Fruit fly (Drosophila melanogaster): ENCODE data around the gene CG9514.

The CG9514 gene

DNA sequence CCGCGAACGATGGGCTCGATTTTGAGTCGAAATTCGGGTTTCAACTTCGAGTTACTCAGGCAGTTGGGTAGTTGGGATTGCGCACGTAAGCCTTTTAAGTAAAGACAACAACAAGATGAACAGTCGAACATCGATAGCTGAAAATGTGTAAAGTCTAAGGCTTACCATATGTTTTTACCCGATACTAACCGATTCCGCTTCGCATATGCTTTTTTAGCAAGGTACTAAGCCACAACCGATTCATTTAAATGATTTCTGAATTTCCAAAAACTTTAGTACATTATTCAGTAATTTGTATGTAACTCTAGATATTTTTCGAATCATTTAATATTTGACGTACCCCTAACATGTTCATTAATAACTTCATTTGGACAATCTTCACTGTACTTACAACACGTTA, 901 bp upstream of the CG9514 start:
- TF ChIP-seq CTCF (optimal IDR thresholded peaks at IDR 0.05) (no peak), CG8478 (optimal IDR thresholded peaks at IDR 0.05) (no peak)

DNA sequence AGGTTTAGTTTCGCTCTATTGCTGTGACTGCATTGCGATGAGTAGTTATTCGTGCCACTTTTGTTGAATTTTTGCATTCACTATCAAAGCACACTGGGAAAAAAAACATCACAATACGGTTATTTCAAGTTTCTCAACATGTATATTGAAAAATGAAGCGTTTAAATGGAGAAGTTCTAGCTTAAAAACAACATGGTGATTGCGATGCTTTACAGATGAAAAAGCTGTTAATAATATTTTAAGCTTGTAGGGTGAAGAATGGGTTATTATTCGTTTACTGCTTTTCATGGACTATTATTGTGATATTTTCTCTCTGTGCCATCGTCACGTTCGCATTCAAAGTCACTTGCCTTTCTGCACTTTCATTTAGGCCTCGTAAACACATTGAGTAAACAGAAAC, 381 bp downstream of the CG9514 start:
- TF ChIP-seq CTCF (optimal IDR thresholded peaks at IDR 0.05) (no peak), CG8478 (optimal IDR thresholded peaks at IDR 0.05) (no peak)

dm6 chrX:14893872-14894271, 2.8 kb downstream of the CG9514 start:
- TF ChIP-seq CG8478 (optimal IDR thresholded peaks at IDR 0.05) (no peak), CTCF (optimal IDR thresholded peaks at IDR 0.05) (no peak)

dm6 chrX:14892303-14892702, 4.4 kb downstream of the CG9514 start:
- TF ChIP-seq CG8478 (optimal IDR thresholded peaks at IDR 0.05) (no peak), CTCF (optimal IDR thresholded peaks at IDR 0.05) (no peak)

dm6 chrX:14885554-14885953, 11.1 kb downstream of the CG9514 start:
- TF ChIP-seq CTCF (optimal IDR thresholded peaks at IDR 0.05): no peak
- no peak for TF ChIP-seq CG8478 (optimal IDR thresholded peaks at IDR 0.05)

DNA sequence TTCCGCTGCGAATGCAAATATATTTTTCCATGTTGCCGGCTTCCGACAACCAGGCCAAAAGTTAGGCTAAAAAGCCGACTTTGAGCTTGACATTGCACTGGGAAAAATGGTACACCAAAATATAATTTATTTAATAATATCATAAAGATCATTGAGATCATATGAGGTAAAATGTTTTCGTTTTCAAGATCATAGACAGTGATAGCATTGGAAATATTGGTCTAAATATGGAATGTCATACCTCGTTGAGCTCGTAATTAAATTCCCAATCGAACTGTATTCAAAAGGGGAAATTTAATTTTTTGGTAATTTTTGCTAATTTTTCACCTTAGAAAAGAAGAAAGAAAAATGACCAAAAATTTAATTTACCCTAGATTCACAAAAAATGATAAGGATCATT, 12.7 kb downstream of the CG9514 start:
- TF ChIP-seq CG8478 (optimal IDR thresholded peaks at IDR 0.05) (no peak), CTCF (optimal IDR thresholded peaks at IDR 0.05) (no peak)

DNA sequence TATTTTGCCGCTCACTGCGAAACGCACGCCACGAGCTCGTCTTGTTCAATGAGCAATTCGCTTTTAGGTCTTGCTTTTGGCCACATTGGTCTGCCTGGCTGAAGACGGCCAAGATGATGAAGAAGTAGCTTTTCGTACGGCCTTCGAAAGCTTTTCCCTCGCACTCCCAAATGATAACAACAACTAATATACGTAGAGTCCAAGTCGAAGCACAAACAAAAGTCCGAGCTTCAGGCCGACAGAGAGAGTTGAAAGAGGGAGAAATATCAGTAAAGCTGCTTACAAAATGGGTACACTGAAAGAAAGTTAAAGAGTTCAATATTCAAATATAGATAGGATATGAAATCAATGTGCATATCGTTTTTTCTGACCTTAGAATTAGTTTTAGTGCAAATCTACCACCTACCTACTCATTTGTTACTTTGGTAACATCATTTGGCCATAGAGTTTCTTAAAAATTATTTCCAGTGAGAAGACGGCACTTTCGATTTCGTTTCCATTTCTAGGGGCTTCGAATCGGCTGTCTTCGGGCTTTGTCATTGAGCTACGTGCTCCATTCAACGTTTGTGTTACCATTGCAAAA, 14.1 kb downstream of the CG9514 start, which contains the start of the genes CG45064 and CG45065:
TSS of gene CG45064 (minus strand) at position 51 of the 583 bp plus-strand sequence.
TSS of gene CG45065 (minus strand) at position 51 of the 583 bp plus-strand sequence.
- TF ChIP-seq CG8478 (optimal IDR thresholded peaks at IDR 0.05) (no peak), CTCF (optimal IDR thresholded peaks at IDR 0.05) (no peak)

- TF ChIP-seq CTCF (optimal IDR thresholded peaks at IDR 0.05) (peak; percentile 61 to 71), CG8478 (optimal IDR thresholded peaks at IDR 0.05) (no peak)
Measured at dm6 chrX:14878917-14879316, 17.8 kb downstream of the CG9514 start.

dm6 chrX:14871028-14871427, 25.7 kb downstream of the CG9514 start, which contains the start of gene CG9518:
Gene CG9518, minus strand, starts transcription at chrX:14871181.
- no peak for TF ChIP-seq CTCF (optimal IDR thresholded peaks at IDR 0.05)
- TF ChIP-seq CG8478 (optimal IDR thresholded peaks at IDR 0.05): no peak

- TF ChIP-seq CG8478 (optimal IDR thresholded peaks at IDR 0.05): no peak
- TF ChIP-seq CTCF (optimal IDR thresholded peaks at IDR 0.05): no peak
Measured at dm6 chrX:14868414-14868813, 28.3 kb downstream of the CG9514 start.

DNA sequence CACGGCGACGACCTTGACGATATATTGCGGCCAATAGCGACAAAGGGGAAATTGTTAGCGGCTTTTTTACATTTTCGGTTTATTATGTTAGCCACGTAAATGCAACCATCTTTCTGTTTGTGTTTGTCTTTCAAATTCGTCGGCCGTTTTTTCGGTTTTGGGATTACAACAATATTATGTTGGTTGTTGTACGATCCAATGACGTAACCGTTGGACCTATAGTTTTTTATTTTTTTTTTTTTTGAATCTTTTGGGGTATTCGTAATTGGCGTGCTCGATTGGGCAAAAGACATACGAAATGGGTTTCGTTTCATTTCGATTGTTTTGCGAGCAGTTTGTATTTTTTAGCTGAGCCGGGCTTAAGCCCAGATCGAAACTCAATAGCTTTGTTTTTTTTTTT, 29.8 kb downstream of the CG9514 start:
- no peak for TF ChIP-seq CTCF (optimal IDR thresholded peaks at IDR 0.05)
- no peak for TF ChIP-seq CG8478 (optimal IDR thresholded peaks at IDR 0.05)

dm6 chrX:14862494-14862893, 34.2 kb downstream of the CG9514 start:
- TF ChIP-seq CG8478 (optimal IDR thresholded peaks at IDR 0.05) (no peak), CTCF (optimal IDR thresholded peaks at IDR 0.05) (no peak)

- TF ChIP-seq CG8478 (optimal IDR thresholded peaks at IDR 0.05): no peak
Measured at dm6 chrX:14858951-14859350, 37.7 kb downstream of the CG9514 start, which contains the start of gene CG46399. Gene CG46399, plus strand, starts transcription at chrX:14859251.

DNA sequence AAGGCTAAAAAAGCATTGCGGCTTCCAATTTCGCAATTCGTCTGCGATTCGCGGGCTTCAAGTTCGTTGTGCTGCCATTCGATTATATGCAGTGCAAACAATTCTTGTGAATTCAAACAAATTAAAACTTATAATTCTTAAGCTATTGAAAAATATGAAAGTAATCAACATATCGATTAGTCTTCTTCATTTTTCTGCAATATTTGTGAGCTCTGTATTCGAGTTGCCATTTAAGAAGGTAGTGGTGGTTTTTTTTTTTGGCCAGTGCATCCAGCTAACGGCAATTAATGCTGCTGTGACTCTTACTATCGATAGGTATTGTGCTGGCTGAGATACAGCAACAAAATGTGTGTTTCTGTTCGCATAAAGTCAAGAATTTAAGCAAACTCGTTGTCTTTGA, 38.8 kb downstream of the CG9514 start:
- TF ChIP-seq CTCF (optimal IDR thresholded peaks at IDR 0.05) (no peak), CG8478 (optimal IDR thresholded peaks at IDR 0.05) (no peak)

DNA sequence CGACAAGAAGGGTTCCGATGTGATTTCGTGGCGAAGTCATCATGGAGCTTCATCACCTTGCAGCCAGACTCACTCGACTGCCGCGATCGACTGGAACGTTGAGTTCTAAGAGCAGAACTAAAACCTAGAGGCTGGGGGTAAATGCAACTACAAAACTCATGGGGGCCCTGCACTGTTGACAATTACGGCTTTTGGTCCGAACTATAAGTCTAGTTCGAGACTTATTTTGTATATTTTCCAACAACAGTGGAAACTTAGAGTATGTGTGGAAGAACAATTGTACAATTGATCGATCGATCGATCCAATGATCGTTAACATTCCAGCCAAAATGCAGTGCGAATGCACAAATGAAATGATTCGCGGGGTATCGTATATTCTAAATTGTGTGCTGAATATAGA, 40.4 kb downstream of the CG9514 start, which contains the start of gene CG9519:
TSS of gene CG9519 (minus strand) at position 101 of the 400 bp plus-strand sequence.
- TF ChIP-seq CG8478 (optimal IDR thresholded peaks at IDR 0.05): no peak
- no peak for TF ChIP-seq CTCF (optimal IDR thresholded peaks at IDR 0.05)

- TF ChIP-seq CG8478 (optimal IDR thresholded peaks at IDR 0.05): no peak
- no peak for TF ChIP-seq CTCF (optimal IDR thresholded peaks at IDR 0.05)
Measured at dm6 chrX:14853153-14853672, 43.5 kb downstream of the CG9514 start, which contains the start of gene CG9521. Gene CG9521, minus strand, starts transcription at chrX:14853269.

Measured in S2 (cell line).